Worm (Caenorhabditis elegans) whole organism, young adult: Measurements from ENCODE around the gene W08F4.1.

Experiments
- B0261.1 ChIP-seq: sonication (generic microtip); optimal IDR thresholded peaks from 2 replicates; lab custom pipeline; 2016; ENCODE audit warnings: mild to moderate bottlenecking, missing genetic modification characterization, moderate library complexity, missing compliant biosample characterization
- F22D6.2 ChIP-seq: sonication (generic microtip); optimal IDR thresholded peaks from 2 replicates; lab custom pipeline; 2016; ENCODE audit warnings: mild to moderate bottlenecking, missing genetic modification characterization, missing compliant biosample characterization
- F33H1.4 ChIP-seq: fragments of 200-800 bp; sonication (Bioruptor generic); IDR thresholded peaks from 2 replicates; pipeline ENCODE4 v1.3.6; 2022; ENCODE audit warnings: missing genetic modification reagents, missing genetic modification characterization, missing compliant biosample characterization
- F39B2.1 ChIP-seq: fragments of 200-800 bp; sonication (Bioruptor generic); IDR thresholded peaks from 2 replicates; pipeline ENCODE4 v1.3.6; 2022; ENCODE audit warnings: missing genetic modification reagents, missing genetic modification characterization, missing compliant biosample characterization
- K11D2.4 ChIP-seq: fragments of 200-800 bp; sonication (Bioruptor generic); IDR thresholded peaks from 2 replicates; pipeline ENCODE4 v1.3.6; 2022; ENCODE audit warnings: missing genetic modification reagents, missing genetic modification characterization, missing compliant biosample characterization
- T26A5.8 ChIP-seq: sonication (generic microtip); optimal IDR thresholded peaks from 2 replicates; lab custom pipeline; 2016; ENCODE audit warnings: missing genetic modification characterization, missing compliant biosample characterization
- athp-1 ChIP-seq: sonication (generic microtip); optimal IDR thresholded peaks from 2 replicates; lab custom pipeline; 2017; ENCODE audit warnings: mild to moderate bottlenecking, missing genetic modification characterization, missing compliant biosample characterization
- cebp-1 ChIP-seq, 2 experiments: fragments of 200-800 bp in 1 of 2; sonication (Bioruptor generic) in 1 of 2; sonication (generic microtip) in 1 of 2; IDR thresholded peaks in 1 of 2; optimal IDR thresholded peaks in 1 of 2; 2 replicates each; pipeline versions ENCODE4 v1.3.6 to Lab custom; 2017 to 2022; ENCODE audit warnings: missing compliant biosample characterization in 2 of 2, missing genetic modification characterization in 2 of 2, mild to moderate bottlenecking in 1 of 2, missing genetic modification reagents in 1 of 2, moderate library complexity in 1 of 2
- cebp-2 ChIP-seq: fragments of 200-800 bp; sonication (Bioruptor generic); IDR thresholded peaks from 2 replicates; pipeline ENCODE4 v1.3.6; 2022; ENCODE audit warnings: missing genetic modification characterization, missing compliant biosample characterization
- ceh-40 ChIP-seq: fragments of 200-800 bp; sonication (Bioruptor generic); IDR thresholded peaks from 2 replicates; pipeline ENCODE4 v1.3.6; 2022; ENCODE audit warnings: missing genetic modification characterization, missing compliant biosample characterization
- ceh-91 ChIP-seq: fragments of 200-800 bp; sonication (Bioruptor generic); IDR thresholded peaks from 2 replicates; pipeline ENCODE4 v1.3.6; 2022; ENCODE audit warnings: missing genetic modification reagents, missing genetic modification characterization, missing compliant biosample characterization
- die-1 ChIP-seq: sonication (generic microtip); optimal IDR thresholded peaks from 2 replicates; lab custom pipeline; 2016; ENCODE audit warnings: missing genotype, mild to moderate bottlenecking, missing genetic modification characterization, missing compliant biosample characterization
- dox-1 ChIP-seq: fragments of 200-800 bp; sonication (Bioruptor generic); IDR thresholded peaks from 2 replicates; pipeline ENCODE4 v1.3.6; 2022; ENCODE audit warnings: missing genetic modification reagents, missing genetic modification characterization, missing compliant biosample characterization
- egl-18 ChIP-seq: fragments of 200-800 bp; sonication (Bioruptor generic); IDR thresholded peaks from 2 replicates; pipeline ENCODE4 v1.3.6; 2022; ENCODE audit warnings: missing genetic modification reagents, missing genetic modification characterization, missing compliant biosample characterization
- fkh-3 ChIP-seq: sonication (generic microtip); optimal IDR thresholded peaks from 2 replicates; lab custom pipeline; 2016; ENCODE audit warnings: mild to moderate bottlenecking, missing genetic modification characterization, missing compliant biosample characterization
- hlh-26 ChIP-seq: fragments of 200-800 bp; sonication (Bioruptor generic); conservative IDR thresholded peaks from 2 replicates; pipeline ENCODE4 v1.3.6; 2022; ENCODE audit warnings: missing genetic modification reagents, missing genetic modification characterization, missing compliant biosample characterization
- hmg-1.2 ChIP-seq: fragments of 200-800 bp; sonication (Bioruptor generic); IDR thresholded peaks from 2 replicates; pipeline ENCODE4 v1.3.6; 2022; ENCODE audit warnings: missing genetic modification reagents, missing genetic modification characterization, missing compliant biosample characterization
- hsf-1 ChIP-seq: fragments of 200-800 bp; sonication (Bioruptor generic); IDR thresholded peaks from 2 replicates; pipeline ENCODE4 v1.3.6; 2022; ENCODE audit warnings: missing genetic modification reagents, missing genetic modification characterization, missing compliant biosample characterization
- let-526 ChIP-seq: fragments of 200-800 bp; sonication (Bioruptor generic); IDR thresholded peaks from 2 replicates; pipeline ENCODE4 v1.3.6; 2022; ENCODE audit warnings: missing genetic modification reagents, missing genetic modification characterization, missing compliant biosample characterization
- lin-26 ChIP-seq: fragments of 200-800 bp; sonication (Bioruptor generic); IDR thresholded peaks from 2 replicates; pipeline ENCODE4 v1.3.6; 2022; ENCODE audit warnings: missing genetic modification reagents, missing genetic modification characterization, missing compliant biosample characterization
- madf-3 ChIP-seq: fragments of 200-800 bp; sonication (Bioruptor generic); IDR thresholded peaks from 2 replicates; pipeline ENCODE4 v1.3.6; 2022; ENCODE audit warnings: missing genetic modification reagents, missing genetic modification characterization, missing compliant biosample characterization
- madf-6 ChIP-seq: fragments of 200-800 bp; sonication (Bioruptor generic); IDR thresholded peaks from 2 replicates; pipeline ENCODE4 v1.3.6; 2022; ENCODE audit warnings: missing genetic modification reagents, missing genetic modification characterization, missing compliant biosample characterization
- mxl-1 ChIP-seq: sonication (generic microtip); optimal IDR thresholded peaks from 2 replicates; lab custom pipeline; 2016; ENCODE audit warnings: missing genetic modification characterization, missing compliant biosample characterization
- nfyb-1 ChIP-seq: fragments of 200-800 bp; sonication (Bioruptor generic); IDR thresholded peaks from 2 replicates; pipeline ENCODE4 v1.3.6; 2022; ENCODE audit warnings: missing genetic modification reagents, missing genetic modification characterization, missing compliant biosample characterization
- nhr-179 ChIP-seq: sonication (generic microtip); optimal IDR thresholded peaks from 2 replicates; lab custom pipeline; 2016; ENCODE audit warnings: mild to moderate bottlenecking, missing genetic modification characterization, missing compliant biosample characterization
- repo-1 ChIP-seq: sonication (generic microtip); optimal IDR thresholded peaks from 2 replicates; lab custom pipeline; 2017; ENCODE audit warnings: mild to moderate bottlenecking, missing genetic modification characterization, missing compliant biosample characterization
- sptf-2 ChIP-seq: fragments of 200-800 bp; sonication (Bioruptor generic); optimal IDR thresholded peaks from 2 replicates; lab custom pipeline; 2018; ENCODE audit warnings: mild to moderate bottlenecking, missing genetic modification characterization, missing compliant biosample characterization
- unc-130 ChIP-seq: sonication (generic microtip); optimal IDR thresholded peaks from 2 replicates; lab custom pipeline; 2016; ENCODE audit warnings: missing genetic modification reagents, missing genetic modification characterization, missing compliant biosample characterization
- unc-62 ChIP-seq: fragments of 150-350 bp; optimal IDR thresholded peaks from 2 replicates; lab custom pipeline; 2014; ENCODE audit warnings: missing biosample characterization, missing genetic modification reagents, missing genetic modification characterization
- zfh-2 ChIP-seq: fragments of 200-800 bp; sonication (Bioruptor generic); conservative IDR thresholded peaks from 2 replicates; pipeline ENCODE4 v1.3.6; 2022; ENCODE audit warnings: missing genetic modification reagents, missing genetic modification characterization, missing compliant biosample characterization
- ztf-3 ChIP-seq: fragments of 200-800 bp; sonication (Bioruptor generic); optimal IDR thresholded peaks from 2 replicates; lab custom pipeline; 2018; ENCODE audit warnings: mild to moderate bottlenecking, missing genetic modification characterization, missing compliant biosample characterization

Gene W08F4.1

DNA sequence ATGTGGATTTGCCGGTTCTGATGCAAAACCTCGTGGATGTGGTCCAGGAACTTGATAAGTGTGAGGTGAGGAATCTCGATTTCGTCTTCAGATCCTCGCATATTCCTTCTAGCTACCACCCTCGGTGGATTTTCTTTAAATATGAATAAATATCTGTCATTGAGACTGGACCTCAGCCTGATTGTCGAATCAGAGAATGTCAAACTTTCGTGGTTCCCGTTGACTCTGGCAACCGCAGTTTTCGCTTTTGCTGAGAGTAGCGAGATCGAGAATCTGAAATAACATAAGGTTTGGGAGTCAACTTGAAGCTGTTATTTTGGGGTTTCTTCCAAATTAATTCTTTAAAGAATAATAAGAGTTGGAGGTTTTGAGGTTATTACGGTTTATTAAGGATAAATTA, 10.7 kb upstream of the W08F4.1 start, which contains the start of gene fbxb-14:
Gene fbxb-14, minus strand, starts transcription at position 101 of the 400 bp plus-strand sequence.
- TF ChIP-seq T26A5.8 (tag; lab: Kevin White, UChicago): no peak

DNA sequence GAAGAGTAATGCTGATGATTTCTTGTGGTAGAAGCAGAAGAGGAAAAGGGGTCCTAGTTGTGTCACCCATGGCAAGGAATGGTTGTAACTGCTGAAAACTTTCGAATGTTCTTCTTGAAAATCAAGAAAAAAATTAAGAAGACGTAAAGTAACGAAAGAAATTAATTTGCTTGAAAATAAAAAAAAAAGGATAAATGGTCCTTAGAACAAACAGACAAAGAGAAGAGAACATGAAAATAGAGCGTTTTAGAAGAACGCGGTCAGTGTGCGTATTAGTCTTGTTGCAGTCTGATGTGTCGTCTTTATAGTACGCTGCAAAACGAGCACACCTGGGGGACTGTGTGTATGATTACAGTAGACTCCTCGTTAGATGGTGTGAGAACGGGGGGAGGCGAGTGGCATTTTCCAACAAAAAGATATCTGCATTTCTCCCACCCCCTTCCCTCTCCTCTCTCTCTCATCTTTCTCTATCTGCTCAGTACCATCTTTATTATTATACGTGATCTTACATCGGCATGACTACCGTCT, 8.9 kb upstream of the W08F4.1 start, which contains the start of the genes W08F4.12 and W08F4.13:
Gene W08F4.12, minus strand, starts transcription at position 101 of the 528 bp plus-strand sequence.
Gene W08F4.13, plus strand, starts transcription at position 478 of the 528 bp plus-strand sequence.
- TF ChIP-seq sptf-2: no peak
- TF ChIP-seq repo-1 (tag; lab: Kevin White, UChicago): no peak
- no peak for TF ChIP-seq nhr-179 (tag; lab: Kevin White, UChicago)
- TF ChIP-seq cebp-2 (GFP tag; lab: Robert Waterston, UW): no peak
- TF ChIP-seq die-1 (tag; lab: Kevin White, UChicago): no peak

DNA sequence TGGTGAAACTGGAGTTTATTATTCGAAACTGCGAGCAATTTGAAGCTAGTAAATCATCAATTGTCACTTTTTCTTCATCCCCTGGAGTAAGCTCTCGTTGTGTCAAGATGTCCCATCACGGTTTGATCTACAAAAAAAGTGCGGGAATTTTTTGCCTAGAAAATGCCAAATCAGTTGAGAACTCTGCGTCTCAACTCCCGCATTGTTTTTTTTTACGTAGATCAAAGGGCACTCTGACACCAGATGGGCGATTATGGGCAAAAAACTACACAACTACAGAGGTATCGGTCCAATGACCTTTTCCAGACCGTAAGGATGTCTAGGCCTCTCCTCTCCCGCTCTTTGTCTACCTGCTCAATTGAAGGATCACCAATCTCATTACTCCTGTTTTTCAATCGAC, 5.8 kb upstream of the W08F4.1 start, which contains the start of gene fbxb-34:
Gene fbxb-34, plus strand, starts transcription at position 301 of the 400 bp plus-strand sequence.
- TF ChIP-seq nfyb-1 (GFP tag; lab: Robert Waterston, UW): no peak
- no peak for TF ChIP-seq athp-1 (tag; lab: Kevin White, UChicago)
- TF ChIP-seq mxl-1: no peak
- TF ChIP-seq, all 124 proteins: peak for 0

- TF ChIP-seq unc-130 (GFP tag; lab: Kevin White, UChicago) (no peak), ztf-3 (GFP tag; lab: Kevin White, UChicago) (no peak), ceh-40 (no peak), let-526 (GFP tag; lab: Robert Waterston, UW) (no peak)
These were observed 2.2 kb upstream of the W08F4.1 start, which contains the start of gene W08F4.10 for ce11 chrII:591110-591509. TSS of gene W08F4.10 (minus strand) at chrII:591210.

DNA sequence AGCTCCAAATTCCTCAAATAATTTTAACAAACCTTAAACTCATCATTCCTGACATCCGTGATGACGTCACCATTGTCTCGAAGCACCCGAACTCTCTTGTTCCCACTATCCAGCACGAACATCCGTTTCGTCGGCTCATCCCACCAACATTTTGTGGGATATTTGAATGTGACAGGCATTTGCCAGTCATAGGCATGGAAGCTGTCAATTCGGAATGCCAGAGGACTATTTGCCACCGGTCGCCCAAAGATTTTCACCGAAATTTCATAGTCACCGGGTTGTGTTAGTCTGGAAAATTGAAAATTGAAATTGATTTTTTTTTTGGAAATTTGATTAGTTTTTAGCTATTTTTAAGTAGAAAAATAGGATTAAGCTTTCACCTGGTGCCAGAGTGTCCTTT, 3.4 kb downstream of the W08F4.1 start:
- TF ChIP-seq zfh-2: no peak
- TF ChIP-seq die-1 (tag; lab: Kevin White, UChicago): no peak
- TF ChIP-seq B0261.1: no peak
- no peak for TF ChIP-seq cebp-1 (GFP tag; IDR thresholded peaks at IDR 0.05; lab: Robert Waterston, UW)
- TF ChIP-seq cebp-1 (tag; optimal IDR thresholded peaks at IDR 0.05; lab: Kevin White, UChicago): no peak
- TF ChIP-seq nfyb-1 (GFP tag; lab: Robert Waterston, UW): no peak
- TF ChIP-seq hsf-1: no peak
- no peak for TF ChIP-seq ceh-91 (GFP tag; lab: Robert Waterston, UW)
- TF ChIP-seq hlh-26 (GFP tag; lab: Robert Waterston, UW): no peak
- no peak for TF ChIP-seq F33H1.4 (GFP tag; lab: Robert Waterston, UW)
- no peak for TF ChIP-seq fkh-3 (tag; lab: Kevin White, UChicago)
- no peak for TF ChIP-seq F39B2.1 (GFP tag; lab: Robert Waterston, UW)
- TF ChIP-seq lin-26: no peak
- TF ChIP-seq madf-3 (GFP tag; lab: Robert Waterston, UW): no peak
- no peak for TF ChIP-seq unc-62
- TF ChIP-seq F22D6.2 (tag; lab: Kevin White, UChicago): no peak
- no peak for TF ChIP-seq dox-1
- TF ChIP-seq ztf-3 (GFP tag; lab: Kevin White, UChicago): no peak

- TF ChIP-seq K11D2.4 (GFP tag; lab: Robert Waterston, UW) (no peak), madf-6 (no peak), egl-18 (GFP tag; lab: Robert Waterston, UW) (no peak), T26A5.8 (tag; lab: Kevin White, UChicago) (no peak), hmg-1.2 (GFP tag; lab: Robert Waterston, UW) (peak; percentile 60; the same call in 1 of the 2 replicates)
These were observed 8.0 kb downstream of the W08F4.1 start for ce11 chrII:601305-601704.
